Worm (Caenorhabditis elegans) whole organism, midembryonic: ENCODE data around the gene B0334.10.

Experiments
- T22C8.4 ChIP-seq: fragments of 200-800 bp; sonication (Bioruptor generic); IDR thresholded peaks from 2 replicates; pipeline ENCODE4 v1.3.6; 2022; ENCODE audit warnings: missing genetic modification characterization, missing compliant biosample characterization
- cog-1 ChIP-seq: sonication (generic microtip); optimal IDR thresholded peaks from 2 replicates; lab custom pipeline; 2016; ENCODE audit warnings: missing genetic modification characterization, missing compliant biosample characterization
- flt-1 ChIP-seq: fragments of 200-800 bp; sonication (Bioruptor generic); IDR thresholded peaks from 2 replicates; pipeline ENCODE4 v1.3.6; 2022; ENCODE audit warnings: missing genetic modification characterization, missing compliant biosample characterization
- klf-2 ChIP-seq: fragments of 200-800 bp; sonication (Bioruptor generic); conservative IDR thresholded peaks from 2 replicates; pipeline ENCODE4 v1.3.6; 2022; ENCODE audit warnings: missing genetic modification reagents, missing genetic modification characterization, missing compliant biosample characterization
- med-1 ChIP-seq: sonication (generic microtip); optimal IDR thresholded peaks from 2 replicates; lab custom pipeline; 2017; ENCODE audit warnings: missing genetic modification characterization, mild to moderate bottlenecking, missing compliant biosample characterization, antibody characterized with exemption, missing genetic modification reagents; ENCODE audit not compliant: insufficient read depth
- ref-1 ChIP-seq: fragments of 200-800 bp; sonication (Bioruptor generic); conservative IDR thresholded peaks from 2 replicates; pipeline ENCODE4 v1.3.6; 2022; ENCODE audit warnings: missing genetic modification reagents, missing genetic modification characterization, missing compliant biosample characterization
- tab-1 ChIP-seq: fragments of 200-800 bp; sonication (Bioruptor generic); IDR thresholded peaks from 2 replicates; pipeline ENCODE4 v1.3.6; 2022; ENCODE audit warnings: missing genetic modification characterization, missing compliant biosample characterization
- ztf-23 ChIP-seq: fragments of 200-800 bp; sonication (Bioruptor generic); IDR thresholded peaks from 2 replicates; pipeline ENCODE4 v1.3.6; 2022; ENCODE audit warnings: missing genetic modification reagents, missing genetic modification characterization, missing compliant biosample characterization
- ztf-29 ChIP-seq: fragments of 200-800 bp; sonication (Bioruptor generic); IDR thresholded peaks from 2 replicates; pipeline ENCODE4 v1.3.6; 2022; ENCODE audit warnings: missing genetic modification reagents, missing genetic modification characterization, missing compliant biosample characterization

- TF ChIP-seq tab-1 (GFP tag; lab: Robert Waterston, UW), result no peak
- TF ChIP-seq flt-1 (GFP tag; lab: Robert Waterston, UW), result no peak
- no peak for TF ChIP-seq ztf-23 (GFP tag; lab: Robert Waterston, UW)
- no peak for TF ChIP-seq med-1 (GFP tag; lab: Kevin White, UChicago)
- no peak for TF ChIP-seq cog-1 (tag; lab: Kevin White, UChicago)
- no peak for TF ChIP-seq ref-1 (GFP tag; lab: Robert Waterston, UW)
- TF ChIP-seq ztf-29 (GFP tag; lab: Robert Waterston, UW), result no peak
- TF ChIP-seq T22C8.4 (GFP tag; lab: Robert Waterston, UW), result no peak
- no peak for TF ChIP-seq klf-2 (GFP tag; lab: Robert Waterston, UW)
These were observed 5.4 kb upstream of the B0334.10 start for ce11 chrII:11512921-11513320.
